Fruit fly (Drosophila melanogaster): ENCODE results near the gene Prx5.

DNA sequence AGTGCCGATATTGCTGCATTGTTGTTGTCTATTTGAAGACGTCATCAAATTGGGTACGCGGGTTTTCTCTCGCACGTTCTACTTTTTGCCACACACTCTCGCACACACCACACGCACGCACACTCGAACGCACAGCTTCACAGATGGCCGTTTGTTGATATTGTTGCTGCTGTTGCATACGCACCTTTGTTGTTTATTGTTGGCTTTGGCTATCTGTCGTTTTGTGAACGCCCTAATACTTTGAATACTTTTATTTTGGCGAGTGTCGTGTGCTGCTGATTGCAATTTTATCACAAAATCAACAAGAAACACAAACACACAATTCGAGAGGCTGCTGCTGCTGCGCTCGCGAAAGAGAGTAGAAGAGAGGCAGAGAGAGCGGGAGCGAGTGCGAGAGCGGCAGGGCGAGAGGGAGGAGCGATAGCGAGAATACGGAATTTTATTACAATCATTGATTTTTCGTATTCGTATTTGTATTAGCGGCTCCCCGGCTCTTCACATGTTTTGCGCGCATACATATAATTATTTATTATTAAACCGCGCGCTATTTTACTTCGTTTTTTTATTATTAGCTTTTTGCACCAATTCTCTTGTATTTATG, 31.5 kb upstream of the Prx5 start:
- TF ChIP-seq psq (optimal IDR thresholded peaks at IDR 0.05) (no peak), insv (optimal IDR thresholded peaks at IDR 0.05) (no peak), h (optimal IDR thresholded peaks at IDR 0.05) (no peak)
